Fruit fly (Drosophila melanogaster) whole organism, embryonic: ENCODE results near the gene capu.
A peak's percentile ranks its signal among the peaks of the same experiment; 100 is the strongest.

Source experiments
- CG15514 ChIP-seq: fragments of 200-800 bp; sonication (Bioruptor generic); optimal IDR thresholded peaks from 3 replicates; lab custom pipeline; 2017; ENCODE audit warnings: missing biosample characterization, missing genetic modification characterization, mild to moderate bottlenecking, moderate library complexity, missing genetic modification reagents
- CG16813 ChIP-seq: fragments of 200-800 bp; sonication (Bioruptor generic); IDR thresholded peaks from 3 replicates; pipeline ENCODE4 v1.3.6; 2022; ENCODE audit warnings: missing biosample characterization, missing genetic modification characterization; ENCODE audit not compliant: partially characterized antibody
- CG4424 ChIP-seq: fragments of 200-800 bp; sonication (Bioruptor generic); optimal IDR thresholded peaks from 3 replicates; lab custom pipeline; 2016; ENCODE audit warnings: missing biosample characterization, missing genetic modification characterization
- CG8388 ChIP-seq: fragments of 200-800 bp; sonication (Bioruptor generic); optimal IDR thresholded peaks from 2 replicates; lab custom pipeline; 2019; ENCODE audit warnings: missing biosample characterization, mild to moderate bottlenecking, missing genetic modification characterization, moderate library complexity
- CG8765 ChIP-seq: fragments of 200-800 bp; sonication (Bioruptor generic); IDR thresholded peaks from 2 replicates; pipeline ENCODE4 v1.3.6; 2022; ENCODE audit warnings: missing biosample characterization, missing genetic modification characterization
- Dll ChIP-seq: fragments of 200-800 bp; sonication (Bioruptor generic); IDR thresholded peaks from 4 replicates; pipeline ENCODE4 v1.3.6; 2022; ENCODE audit warnings: missing biosample characterization, missing genetic modification characterization; ENCODE audit not compliant: partially characterized antibody
- HLH4C ChIP-seq: fragments of 200-800 bp; sonication (Bioruptor generic); IDR thresholded peaks from 3 replicates; pipeline ENCODE4 v1.3.6; 2022; ENCODE audit warnings: missing biosample characterization, missing genetic modification characterization; ENCODE audit not compliant: partially characterized antibody
- HLH54F ChIP-seq: fragments of 200-800 bp; sonication (Bioruptor generic); optimal IDR thresholded peaks from 3 replicates; lab custom pipeline; 2016; ENCODE audit warnings: missing biosample characterization, missing genetic modification characterization
- Med ChIP-seq: fragments of 200-800 bp; sonication (Bioruptor generic); peaks from one replicate; lab custom pipeline; 2016; ENCODE audit warnings: missing biosample characterization, missing genetic modification characterization, mild to moderate bottlenecking, inconsistent platforms, moderate library complexity
- Nf-YA ChIP-seq: fragments of 200-800 bp; sonication (Bioruptor generic); IDR thresholded peaks from 2 replicates; pipeline ENCODE4 v1.3.6; 2022; ENCODE audit warnings: missing biosample characterization, missing genetic modification characterization
- NfI ChIP-seq: fragments of 200-800 bp; sonication (Bioruptor generic); optimal IDR thresholded peaks from 3 replicates; lab custom pipeline; 2018; ENCODE audit warnings: missing biosample characterization, mild to moderate bottlenecking, missing genetic modification characterization, moderate library complexity
- Opbp ChIP-seq: fragments of 200-800 bp; sonication (Bioruptor generic); IDR thresholded peaks from 3 replicates; pipeline ENCODE4 v1.3.6; 2022; ENCODE audit warnings: missing biosample characterization, missing genetic modification characterization; ENCODE audit not compliant: partially characterized antibody
- Spps ChIP-seq: fragments of 200-800 bp; sonication (Bioruptor generic); optimal IDR thresholded peaks from 2 replicates; lab custom pipeline; 2018; ENCODE audit warnings: missing biosample characterization, mild to moderate bottlenecking, missing genetic modification characterization
- Tbp ChIP-seq: fragments of >200 bp; optimal IDR thresholded peaks from 2 replicates; lab custom pipeline; 2018; ENCODE audit warnings: missing biosample characterization, missing genetic modification characterization
- crol ChIP-seq: fragments of 200-800 bp; sonication (Bioruptor generic); IDR thresholded peaks from 2 replicates; pipeline ENCODE4 v1.3.6; 2022; ENCODE audit warnings: missing biosample characterization, missing genetic modification characterization
- fd64A ChIP-seq: fragments of 200-800 bp; sonication (Bioruptor generic); optimal IDR thresholded peaks from 3 replicates; lab custom pipeline; 2018; ENCODE audit warnings: missing biosample characterization, mild to moderate bottlenecking, missing genetic modification characterization
- jing ChIP-seq: fragments of 200-800 bp; sonication (Bioruptor generic); optimal IDR thresholded peaks from 2 replicates; lab custom pipeline; 2018; ENCODE audit warnings: missing biosample characterization, mild to moderate bottlenecking, missing genetic modification characterization
- odd ChIP-seq: fragments of 200-800 bp; sonication (Bioruptor generic); optimal IDR thresholded peaks from 2 replicates; lab custom pipeline; 2017; ENCODE audit warnings: missing biosample characterization, mild to moderate bottlenecking, missing genetic modification characterization
- pan ChIP-seq, 4 experiments: fragments of >200 bp in 3 of 4; fragments of 200-800 bp in 1 of 4; sonication (Bioruptor generic) in 1 of 4; optimal IDR thresholded peaks in 3 of 4; IDR thresholded peaks in 1 of 4; 2 replicates each; pipeline versions ENCODE4 v1.3.6 to Lab custom; 2017 to 2022; ENCODE audit warnings: missing biosample characterization in 2 of 4, missing genetic modification characterization in 2 of 4, mixed read lengths in 1 of 4
- pfk ChIP-seq: fragments of 200-800 bp; sonication (Bioruptor generic); optimal IDR thresholded peaks from 2 replicates; lab custom pipeline; 2018; ENCODE audit warnings: missing biosample characterization, mild to moderate bottlenecking, missing genetic modification characterization, moderate library complexity
- twi ChIP-seq: fragments of 200-800 bp; optimal IDR thresholded peaks from 2 replicates; lab custom pipeline; 2019; ENCODE audit warnings: missing biosample characterization, mild to moderate bottlenecking, missing genetic modification characterization, moderate library complexity
- z ChIP-seq: fragments of 200-800 bp; sonication (Bioruptor generic); IDR thresholded peaks from 3 replicates; pipeline ENCODE4 v1.3.6; 2022; ENCODE audit warnings: missing biosample characterization, missing genetic modification characterization

capu gene

DNA sequence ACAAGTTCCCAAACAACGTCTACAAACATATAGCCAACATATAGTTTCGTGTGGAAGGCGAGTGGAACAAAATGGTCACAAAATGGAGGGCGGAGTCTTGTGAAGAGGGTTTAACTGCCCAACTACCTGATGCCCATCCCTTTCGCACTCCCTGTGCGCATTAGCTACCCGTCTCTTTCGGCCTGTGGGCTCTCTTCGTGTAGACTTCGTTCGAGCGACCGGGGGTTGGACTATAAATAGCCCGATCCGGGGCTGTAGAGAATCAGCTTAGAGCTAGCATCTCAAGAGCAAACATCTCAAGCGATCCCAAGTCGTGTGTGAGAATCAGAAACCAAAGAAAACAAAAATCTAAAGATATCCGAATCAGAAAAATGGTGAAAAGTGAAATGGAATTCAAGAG lies 77.2 kb downstream of the capu start, which contains the start of gene slp1 (continued):
- TF ChIP-seq HLH4C (GFP tag; lab: Robert Waterston, UW): no peak
- no peak for TF ChIP-seq CG15514 (GFP tag; lab: Kevin White, UChicago)
- peak; percentile 98 for TF ChIP-seq Tbp (GFP tag; lab: Kevin White, UChicago)
- peak; percentile 3 for TF ChIP-seq pfk (GFP tag; lab: Kevin White, UChicago)
- no peak for TF ChIP-seq odd
- TF ChIP-seq CG16813: no peak
- peak; percentile 54 for TF ChIP-seq Nf-YA (GFP tag; lab: Robert Waterston, UW)
- TF ChIP-seq CG8765: 0 out of 2 replicates have a peak, but pooled peaks have one; percentile 7
- TF ChIP-seq Opbp: peak; percentile 55; the same call in 2 of the 3 replicates
- no peak for TF ChIP-seq fd64A (GFP tag; lab: Kevin White, UChicago)
- no peak for TF ChIP-seq HLH54F (GFP tag; lab: Kevin White, UChicago)
- TF ChIP-seq crol (GFP tag; lab: Robert Waterston, UW): peak; percentile 56; the same call in 1 of the 2 replicates
- TF ChIP-seq Spps (tag; lab: Kevin White, UChicago): no peak
- TF ChIP-seq jing: peak; percentile 5

DNA sequence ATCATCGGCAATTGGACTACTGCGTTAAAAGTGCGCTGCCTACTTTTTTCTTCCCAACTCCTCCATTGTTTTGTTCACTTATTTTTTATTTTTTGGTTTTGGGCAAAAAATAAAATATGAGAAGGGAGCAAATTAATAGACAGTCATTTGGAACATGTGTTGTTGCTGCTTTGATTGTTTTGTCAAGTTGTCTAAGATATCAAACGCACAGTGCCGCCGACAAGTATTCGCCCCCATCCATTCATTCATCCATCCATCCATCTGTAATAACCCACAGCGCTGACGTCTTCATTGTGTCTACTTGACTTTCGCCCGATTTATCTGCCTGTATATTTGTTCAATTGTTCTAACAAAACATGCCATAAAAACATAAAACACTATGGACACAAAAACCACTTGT lies 78.8 kb downstream of the capu start:
- TF ChIP-seq CG8388 (GFP tag; lab: Kevin White, UChicago) (peak; percentile 69), twi (tag; lab: Kevin White, UChicago) (peak; percentile 89), CG4424 (GFP tag; lab: Kevin White, UChicago) (no peak), z (GFP tag; lab: Robert Waterston, UW) (no peak), Dll (GFP tag; lab: Robert Waterston, UW) (no peak), pan (optimal IDR thresholded peaks at IDR 0.05; lab: Kevin White, UChicago) (peak in 1 of 2 experiments; percentile 37), pan (GFP tag; optimal IDR thresholded peaks at IDR 0.05 in 1 of 2, IDR thresholded peaks at IDR 0.05 in 1 of 2) (no peak), NfI (GFP tag; lab: Kevin White, UChicago) (no peak), Med (GFP tag; lab: Kevin White, UChicago) (no peak)
